Fruit fly (Drosophila melanogaster) whole organism, embryonic: Measurements from ENCODE around the gene dgt1.

Experiments
- Abd-B ChIP-seq: fragments of 200-800 bp; sonication (Bioruptor generic); optimal IDR thresholded peaks from 2 replicates; lab custom pipeline; 2018; ENCODE audit warnings: missing biosample characterization, mild to moderate bottlenecking, missing genetic modification characterization, moderate library complexity
- Aef1 ChIP-seq: fragments of 200-800 bp; sonication (Bioruptor generic); IDR thresholded peaks from 3 replicates; pipeline ENCODE4 v1.3.6; 2022; ENCODE audit warnings: missing biosample characterization, missing genetic modification characterization
- Awh ChIP-seq: fragments of 200-800 bp; sonication (Bioruptor generic); IDR thresholded peaks from 2 replicates; pipeline ENCODE4, ENCODE4 v1.3.6; 2022; ENCODE audit warnings: missing biosample characterization, missing genetic modification characterization
- Bgb ChIP-seq: fragments of 200-800 bp; sonication (Bioruptor generic); IDR thresholded peaks from 2 replicates; pipeline ENCODE4 v1.3.6; 2022; ENCODE audit warnings: missing biosample characterization, missing genetic modification characterization; ENCODE audit not compliant: partially characterized antibody
- CG10321 ChIP-seq: fragments of 200-800 bp; sonication (Bioruptor generic); IDR thresholded peaks from 2 replicates; pipeline ENCODE4 v1.3.6; 2022; ENCODE audit warnings: missing biosample characterization, missing genetic modification characterization
- CG10654 ChIP-seq: fragments of 200-800 bp; sonication (Bioruptor generic); optimal IDR thresholded peaks from 2 replicates; lab custom pipeline; 2016; ENCODE audit warnings: missing biosample characterization, missing genetic modification characterization
- CG12155 ChIP-seq: fragments of 200-800 bp; sonication (Bioruptor generic); optimal IDR thresholded peaks from 3 replicates; lab custom pipeline; 2016; ENCODE audit warnings: missing biosample characterization, missing genetic modification characterization
- CG15269 ChIP-seq: fragments of 200-800 bp; sonication (Bioruptor generic); optimal IDR thresholded peaks from 2 replicates; lab custom pipeline; 2018; ENCODE audit warnings: missing biosample characterization, mild to moderate bottlenecking, missing genetic modification characterization, moderate library complexity
- CG17328 ChIP-seq: fragments of 200-800 bp; sonication (Bioruptor generic); IDR thresholded peaks from 2 replicates; pipeline ENCODE4 v1.3.6; 2022; ENCODE audit warnings: missing biosample characterization, missing genetic modification characterization
- CG17361 ChIP-seq: fragments of 200-800 bp; sonication (Bioruptor generic); IDR thresholded peaks from 3 replicates; pipeline ENCODE4 v1.3.6; 2022; ENCODE audit warnings: missing biosample characterization, missing genetic modification characterization
- CG17802 ChIP-seq: fragments of 200-800 bp; sonication (Bioruptor generic); optimal IDR thresholded peaks from 2 replicates; lab custom pipeline; 2018; ENCODE audit warnings: missing biosample characterization, mild to moderate bottlenecking, missing genetic modification characterization, moderate library complexity
- CG2120 ChIP-seq: fragments of 200-800 bp; sonication (Bioruptor generic); optimal IDR thresholded peaks from 3 replicates; lab custom pipeline; 2016; ENCODE audit warnings: missing biosample characterization, missing genetic modification characterization
- CG34224 ChIP-seq: fragments of 200-800 bp; sonication (Bioruptor generic); IDR thresholded peaks from 3 replicates; pipeline ENCODE4 v1.3.6; 2022; ENCODE audit warnings: missing biosample characterization, missing genetic modification characterization; ENCODE audit not compliant: partially characterized antibody
- CG4328 ChIP-seq: fragments of 200-800 bp; sonication (Bioruptor generic); optimal IDR thresholded peaks from 3 replicates; lab custom pipeline; 2017; ENCODE audit warnings: missing biosample characterization, missing genetic modification reagents, missing genetic modification characterization
- CG9727 ChIP-seq: fragments of 200-800 bp; sonication (Bioruptor generic); optimal IDR thresholded peaks from 3 replicates; lab custom pipeline; 2017; ENCODE audit warnings: missing biosample characterization, mild to moderate bottlenecking, missing genetic modification characterization
- CkIIα-i1 ChIP-seq: fragments of 200-800 bp; sonication (Bioruptor generic); IDR thresholded peaks from 2 replicates; pipeline ENCODE4 v1.3.6; 2022; ENCODE audit warnings: missing biosample characterization, missing genetic modification characterization
- Dll ChIP-seq: fragments of 200-800 bp; sonication (Bioruptor generic); IDR thresholded peaks from 4 replicates; pipeline ENCODE4 v1.3.6; 2022; ENCODE audit warnings: missing biosample characterization, missing genetic modification characterization; ENCODE audit not compliant: partially characterized antibody
- Drgx ChIP-seq: fragments of 200-800 bp; sonication (Bioruptor generic); IDR thresholded peaks from 2 replicates; pipeline ENCODE4 v1.3.6; 2022; ENCODE audit warnings: missing biosample characterization, missing genetic modification characterization
- E2f2 ChIP-seq: fragments of 200-800 bp; sonication (Bioruptor generic); IDR thresholded peaks from 2 replicates; pipeline ENCODE4 v1.3.6; 2022; ENCODE audit warnings: missing biosample characterization, missing genetic modification characterization
- HLH4C ChIP-seq: fragments of 200-800 bp; sonication (Bioruptor generic); IDR thresholded peaks from 3 replicates; pipeline ENCODE4 v1.3.6; 2022; ENCODE audit warnings: missing biosample characterization, missing genetic modification characterization; ENCODE audit not compliant: partially characterized antibody
- Hand ChIP-seq: fragments of 200-800 bp; sonication (Bioruptor generic); optimal IDR thresholded peaks from 2 replicates; lab custom pipeline; 2017; ENCODE audit warnings: mild to moderate bottlenecking, missing biosample characterization, missing genetic modification reagents, missing genetic modification characterization
- MESR4 ChIP-seq: fragments of 200-800 bp; sonication (Bioruptor generic); optimal IDR thresholded peaks from 2 replicates; lab custom pipeline; 2018; ENCODE audit warnings: missing biosample characterization, mild to moderate bottlenecking, missing genetic modification characterization, moderate library complexity
- Med ChIP-seq: fragments of 200-800 bp; sonication (Bioruptor generic); peaks from one replicate; lab custom pipeline; 2016; ENCODE audit warnings: missing biosample characterization, missing genetic modification characterization, mild to moderate bottlenecking, inconsistent platforms, moderate library complexity
- Mrtf ChIP-seq: fragments of 200-800 bp; sonication (Bioruptor generic); IDR thresholded peaks from 3 replicates; pipeline ENCODE4 v1.3.6; 2022; ENCODE audit warnings: missing biosample characterization, missing genetic modification characterization
- Neu2 ChIP-seq: fragments of 200-800 bp; sonication (Bioruptor generic); optimal IDR thresholded peaks from 3 replicates; lab custom pipeline; 2016; ENCODE audit warnings: missing biosample characterization, missing genetic modification characterization, borderline replicate concordance
- Ravus ChIP-seq: fragments of 200-800 bp; sonication (Bioruptor generic); IDR thresholded peaks from 2 replicates; pipeline ENCODE4 v1.3.6; 2022; ENCODE audit warnings: missing biosample characterization, missing genetic modification characterization
- Rx ChIP-seq: fragments of 200-800 bp; sonication (Bioruptor generic); IDR thresholded peaks from 2 replicates; pipeline ENCODE4 v1.3.6; 2022; ENCODE audit warnings: missing biosample characterization, missing genetic modification characterization
- Stat92E ChIP-seq, 3 experiments: fragments of >200 bp in 2 of 3; fragments of 200-800 bp in 1 of 3; sonication (Bioruptor generic) in 1 of 3; optimal IDR thresholded peaks; 2 replicates each; lab custom pipeline; 2017 to 2019; ENCODE audit warnings: missing biosample characterization in 3 of 3, missing genetic modification characterization in 3 of 3, mild to moderate bottlenecking in 1 of 3, moderate library complexity in 1 of 3
- Taf1 ChIP-seq: fragments of 200-800 bp; sonication (Bioruptor generic); IDR thresholded peaks from 2 replicates; pipeline ENCODE4 v1.3.6; 2022; ENCODE audit warnings: missing biosample characterization, missing genetic modification characterization
- Tbp ChIP-seq: fragments of >200 bp; optimal IDR thresholded peaks from 2 replicates; lab custom pipeline; 2018; ENCODE audit warnings: missing biosample characterization, missing genetic modification characterization
- YL-1 ChIP-seq: fragments of 200-800 bp; sonication (Bioruptor generic); optimal IDR thresholded peaks from 3 replicates; lab custom pipeline; 2017; ENCODE audit warnings: missing biosample characterization, mild to moderate bottlenecking, missing genetic modification characterization
- chinmo ChIP-seq: fragments of 200-800 bp; sonication (Bioruptor generic); IDR thresholded peaks from 4 replicates; pipeline ENCODE4 v1.3.6; 2022; ENCODE audit warnings: missing biosample characterization, missing genetic modification characterization; ENCODE audit not compliant: partially characterized antibody
- chn ChIP-seq: fragments of 200-800 bp; sonication (Bioruptor generic); optimal IDR thresholded peaks from 2 replicates; lab custom pipeline; 2016; ENCODE audit warnings: missing biosample characterization, missing genetic modification characterization
- dati ChIP-seq: fragments of 200-800 bp; sonication (Bioruptor generic); IDR thresholded peaks from 2 replicates; pipeline ENCODE4 v1.3.6; 2022; ENCODE audit warnings: missing biosample characterization, missing genetic modification characterization
- fu2 ChIP-seq: fragments of 200-800 bp; sonication (Bioruptor generic); optimal IDR thresholded peaks from 2 replicates; lab custom pipeline; 2016; ENCODE audit warnings: missing biosample characterization, missing genetic modification characterization
- her ChIP-seq: fragments of 200-800 bp; sonication (Bioruptor generic); optimal IDR thresholded peaks from 2 replicates; lab custom pipeline; 2016; ENCODE audit warnings: missing biosample characterization, missing genetic modification characterization
- hkb ChIP-seq, 2 experiments: fragments of 200-800 bp in 1 of 2; fragments of >200 bp in 1 of 2; sonication (Bioruptor generic) in 1 of 2; IDR thresholded peaks in 1 of 2; optimal IDR thresholded peaks in 1 of 2; 2 replicates each; pipeline versions ENCODE4 v1.3.6 to Lab custom; 2017 to 2022; ENCODE audit warnings: missing biosample characterization in 1 of 2, missing genetic modification characterization in 1 of 2
- jumu ChIP-seq: fragments of 200-800 bp; sonication (Bioruptor generic); optimal IDR thresholded peaks from 3 replicates; lab custom pipeline; 2016; ENCODE audit warnings: missing biosample characterization, missing genetic modification characterization
- lbe ChIP-seq: fragments of 200-800 bp; sonication (Bioruptor generic); optimal IDR thresholded peaks from 2 replicates; lab custom pipeline; 2016; ENCODE audit warnings: missing biosample characterization, mild to moderate bottlenecking, missing genetic modification characterization
- nerfin-2 ChIP-seq: fragments of 200-800 bp; sonication (Bioruptor generic); IDR thresholded peaks from 2 replicates; pipeline ENCODE4 v1.3.6; 2022; ENCODE audit warnings: missing biosample characterization, missing genetic modification characterization; ENCODE audit not compliant: partially characterized antibody
- pros ChIP-seq: fragments of 200-800 bp; sonication (Bioruptor generic); optimal IDR thresholded peaks from 3 replicates; lab custom pipeline; 2019; ENCODE audit warnings: missing biosample characterization, mild to moderate bottlenecking, missing genetic modification characterization, moderate library complexity
- pum ChIP-seq: fragments of 200-800 bp; sonication (Bioruptor generic); optimal IDR thresholded peaks from 2 replicates; lab custom pipeline; 2016; ENCODE audit warnings: missing biosample characterization, missing genetic modification characterization
- slou ChIP-seq: fragments of 200-800 bp; sonication (Bioruptor generic); optimal IDR thresholded peaks from 3 replicates; lab custom pipeline; 2016; ENCODE audit warnings: missing biosample characterization, missing genetic modification characterization
- so ChIP-seq: fragments of 200-800 bp; sonication (Bioruptor generic); IDR thresholded peaks from 3 replicates; pipeline ENCODE4 v1.3.6; 2022; ENCODE audit warnings: missing biosample characterization, missing genetic modification characterization
- sug ChIP-seq: fragments of 200-800 bp; optimal IDR thresholded peaks from 2 replicates; lab custom pipeline; 2019; ENCODE audit warnings: missing biosample characterization, mild to moderate bottlenecking, missing genetic modification characterization, moderate library complexity
- tna ChIP-seq: fragments of 200-800 bp; sonication (Bioruptor generic); IDR thresholded peaks from 2 replicates; pipeline ENCODE4 v1.3.6; 2022; ENCODE audit warnings: missing biosample characterization, missing genetic modification characterization; ENCODE audit not compliant: partially characterized antibody
- vfl ChIP-seq: fragments of 200-800 bp; sonication (Bioruptor generic); optimal IDR thresholded peaks from 2 replicates; lab custom pipeline; 2016; ENCODE audit warnings: missing biosample characterization, missing genetic modification characterization
- vnd ChIP-seq: fragments of 200-800 bp; sonication (Bioruptor generic); IDR thresholded peaks from 3 replicates; pipeline ENCODE4 v1.3.6; 2022; ENCODE audit warnings: missing biosample characterization, missing genetic modification characterization; ENCODE audit not compliant: partially characterized antibody

dgt1 gene

dm6 chr3R:29891183-29891582 lies 33.9 kb upstream of the dgt1 start (continued):
- TF ChIP-seq jumu (GFP tag; lab: Kevin White, UChicago) (no peak), Ravus (GFP tag; lab: Robert Waterston, UW) (no peak), CG12155 (GFP tag; lab: Kevin White, UChicago) (no peak), CG9727 (GFP tag; lab: Kevin White, UChicago) (no peak), Hand (GFP tag; lab: Kevin White, UChicago) (no peak), Neu2 (GFP tag; lab: Kevin White, UChicago) (no peak), Awh (no peak; the same call in 1 of the 2 replicates), CG15269 (tag; lab: Kevin White, UChicago) (peak; percentile 34), pum (no peak), CG17802 (tag; lab: Kevin White, UChicago) (no peak), CG2120 (GFP tag; lab: Kevin White, UChicago) (peak; percentile 48), YL-1 (GFP tag; lab: Kevin White, UChicago) (no peak), HLH4C (GFP tag; lab: Robert Waterston, UW) (no peak), Mrtf (GFP tag; lab: Robert Waterston, UW) (no peak), Tbp (GFP tag; lab: Kevin White, UChicago) (no peak), Taf1 (GFP tag; lab: Robert Waterston, UW) (no peak), vnd (no peak), CG10321 (GFP tag; lab: Robert Waterston, UW) (no peak), nerfin-2 (no peak)

dm6 chr3R:29880306-29880705 lies 23.0 kb upstream of the dgt1 start:
- TF ChIP-seq CG34224 (GFP tag; lab: Robert Waterston, UW) (0 out of 3 replicates have a peak, but pooled peaks have one; percentile 10), fu2 (no peak), chinmo (GFP tag; lab: Robert Waterston, UW) (peak; percentile 92; the same call in 3 of the 4 replicates)

dm6 chr3R:29876733-29877193 lies 19.5 kb upstream of the dgt1 start, which contains the start of gene CG31038:
Gene CG31038 (plus strand): TSS chr3R:29877059.
- no peak for TF ChIP-seq CG4328 (GFP tag; lab: Kevin White, UChicago)
- TF ChIP-seq sug, result no peak
- peak; percentile 54 for TF ChIP-seq her (GFP tag; lab: Kevin White, UChicago)
- no peak for TF ChIP-seq vfl
- no peak for TF ChIP-seq CG17361 (GFP tag; lab: Robert Waterston, UW)
- TF ChIP-seq slou (GFP tag; lab: Kevin White, UChicago), result no peak
- TF ChIP-seq dati (GFP tag; lab: Robert Waterston, UW), result no peak
- TF ChIP-seq CG17328 (GFP tag; lab: Robert Waterston, UW), result peak; percentile 27; the same call in 1 of the 2 replicates
- TF ChIP-seq Drgx, result peak; percentile 34; the same call in 1 of the 2 replicates
- no peak for TF ChIP-seq E2f2
- peak; percentile 75; the same call in 2 of the 3 replicates for TF ChIP-seq so (GFP tag; lab: Robert Waterston, UW)
- TF ChIP-seq MESR4, result peak; percentile 15
- peak; percentile 26 for TF ChIP-seq chn (GFP tag; lab: Kevin White, UChicago)
- TF ChIP-seq Stat92E (GFP tag; optimal IDR thresholded peaks at IDR 0.05; lab: Kevin White, UChicago), result peak in 1 of 3 experiments; percentile 32
- no peak for TF ChIP-seq CG10654
- TF ChIP-seq Med (GFP tag; lab: Kevin White, UChicago), result peak; percentile 88
- peak; percentile 34 for TF ChIP-seq pros (GFP tag; lab: Kevin White, UChicago)
- no peak for TF ChIP-seq hkb (optimal IDR thresholded peaks at IDR 0.05; lab: Kevin White, UChicago)
- TF ChIP-seq hkb (GFP tag; IDR thresholded peaks at IDR 0.05; lab: Robert Waterston, UW), result no peak
- no peak for TF ChIP-seq Rx (GFP tag; lab: Robert Waterston, UW)
- TF ChIP-seq CkIIα-i1, result no peak
- TF ChIP-seq Aef1, result peak; percentile 66
- peak; percentile 56 for TF ChIP-seq Bgb (GFP tag; lab: Robert Waterston, UW)
- TF ChIP-seq lbe (GFP tag; lab: Kevin White, UChicago), result peak; percentile 1
- TF ChIP-seq Dll (GFP tag; lab: Robert Waterston, UW), result 0 out of 4 replicates have a peak, but pooled peaks have one; percentile 36
- peak; percentile 50; the same call in 1 of the 2 replicates for TF ChIP-seq tna (GFP tag; lab: Robert Waterston, UW)
- TF ChIP-seq Abd-B (GFP tag; lab: Kevin White, UChicago), result no peak
